Worm (Caenorhabditis elegans) whole organism, L3 larva: ENCODE data around the gene F25B3.2.

Experiments
- R02D3.7 ChIP-seq: fragments of 150-350 bp; optimal IDR thresholded peaks from 2 replicates; lab custom pipeline; 2014; ENCODE audit warnings: missing biosample characterization, missing genetic modification characterization
- ceh-28 ChIP-seq: fragments of 150-350 bp; optimal IDR thresholded peaks from 2 replicates; lab custom pipeline; 2014; ENCODE audit warnings: missing biosample characterization, missing genetic modification reagents, missing genetic modification characterization
- fos-1 ChIP-seq: fragments of 150-350 bp; optimal IDR thresholded peaks from 2 replicates; lab custom pipeline; 2014; ENCODE audit warnings: missing biosample characterization, missing genetic modification characterization
- lin-39 ChIP-seq: fragments of 150-350 bp; optimal IDR thresholded peaks from 2 replicates; lab custom pipeline; 2018; ENCODE audit warnings: missing biosample characterization, missing genetic modification reagents, missing genetic modification characterization
- nhr-11 ChIP-seq: fragments of 150-350 bp; optimal IDR thresholded peaks from 2 replicates; lab custom pipeline; 2014; ENCODE audit warnings: missing biosample characterization, missing genetic modification characterization
- tbx-2 ChIP-seq: sonication (generic microtip); optimal IDR thresholded peaks from 2 replicates; lab custom pipeline; 2016; ENCODE audit warnings: mild to moderate bottlenecking, missing genetic modification characterization, missing compliant biosample characterization
- unc-62 ChIP-seq: fragments of 150-350 bp; sonication (generic microtip); optimal IDR thresholded peaks from 4 replicates; lab custom pipeline; 2014; ENCODE audit warnings: missing biosample characterization, missing genetic modification reagents, missing genetic modification characterization

DNA sequence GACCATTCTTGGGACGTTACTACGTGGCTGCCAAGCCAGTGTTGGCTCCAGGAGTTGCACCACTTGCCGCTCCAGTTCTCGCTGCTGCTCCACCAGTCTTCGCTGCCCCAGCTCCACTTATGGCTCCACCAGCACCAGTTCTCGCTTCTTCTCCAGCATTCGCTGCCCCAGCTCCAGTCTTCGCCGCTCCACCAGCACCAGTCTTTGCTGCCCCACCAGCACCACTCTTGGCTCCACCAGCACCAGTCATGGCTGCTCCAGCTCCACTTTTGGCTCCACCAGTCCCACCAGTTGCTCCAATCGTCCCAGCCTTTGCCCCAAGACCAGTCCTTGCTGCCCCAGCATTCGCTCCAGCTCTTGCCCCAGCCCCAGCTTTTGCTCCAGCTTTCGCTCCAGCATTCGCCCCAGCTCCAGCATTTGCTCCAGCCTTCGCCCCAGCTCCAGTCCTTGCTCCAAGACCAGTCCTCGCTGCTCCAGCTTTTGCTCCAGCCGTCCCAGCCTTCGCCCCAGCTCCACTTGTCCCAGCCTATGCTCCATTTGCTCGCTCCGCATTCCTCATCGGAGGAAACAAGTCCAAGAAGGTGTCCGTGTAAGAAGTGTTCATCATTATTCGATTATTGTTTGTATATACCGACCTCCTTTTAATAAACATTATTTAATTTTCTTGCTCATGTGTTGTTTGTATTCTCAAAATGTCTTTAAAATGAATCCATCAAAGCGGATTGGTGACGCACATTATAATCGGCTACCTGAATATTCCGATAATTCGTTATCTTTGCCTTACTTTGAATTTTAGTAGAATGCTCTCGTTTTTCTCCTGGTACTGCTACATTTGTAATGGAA is 48.7 kb downstream of the F25B3.2 start, which contains the start of gene T06E4.7:
- TF ChIP-seq tbx-2 (tag; lab: Kevin White, UChicago) (no peak), fos-1 (no peak), lin-39 (no peak), ceh-28 (tag; lab: Kevin White, UChicago) (no peak), nhr-11 (tag; lab: Kevin White, UChicago) (no peak), R02D3.7 (tag; lab: Kevin White, UChicago) (no peak), unc-62 (GFP tag; lab: Kevin White, UChicago) (no peak)
